Worm (Caenorhabditis elegans): ENCODE measurements around the gene C15H9.5.

ce11 chrX:6093046-6093445 lies at the start of gene C15H9.5:
- TF ChIP-seq nhr-28 (tag; optimal IDR thresholded peaks at IDR 0.05) (no peak), lin-13 (tag; optimal IDR thresholded peaks at IDR 0.05) (no peak), ztf-11 (tag; optimal IDR thresholded peaks at IDR 0.05) (no peak), mep-1 (tag; optimal IDR thresholded peaks at IDR 0.05) (no peak), unc-62 (GFP tag; optimal IDR thresholded peaks at IDR 0.05) (no peak), ceh-39 (tag; optimal IDR thresholded peaks at IDR 0.05) (no peak), nhr-237 (tag; optimal IDR thresholded peaks at IDR 0.05) (no peak)

Measured in whole organism, mixed stage, embryonic.